Worm (Caenorhabditis elegans): ENCODE results near the gene skr-13.

DNA sequence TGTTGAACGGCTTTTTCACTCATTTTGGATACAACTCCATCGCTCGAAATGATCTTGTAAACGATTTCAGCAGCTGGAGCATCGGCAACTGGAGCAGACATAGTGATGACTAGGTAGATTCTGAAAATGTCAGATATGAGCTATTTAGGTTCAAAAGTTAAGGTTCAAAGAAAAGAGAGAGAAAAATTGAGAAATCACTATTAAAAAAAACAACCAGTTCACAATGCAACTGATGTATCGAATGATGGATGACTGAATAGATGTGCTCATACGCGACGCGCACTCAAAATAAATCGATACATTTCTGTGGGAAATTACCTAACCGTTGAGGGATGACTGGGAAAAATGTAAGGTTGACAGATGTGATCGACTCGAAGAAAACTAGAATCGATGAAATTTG is at the start of gene skr-13:
- TF ChIP-seq blmp-1 (tag; optimal IDR thresholded peaks at IDR 0.05) (no peak), mab-5 (tag; optimal IDR thresholded peaks at IDR 0.05) (no peak), ztf-11 (tag; optimal IDR thresholded peaks at IDR 0.05) (no peak), cnd-1 (tag; optimal IDR thresholded peaks at IDR 0.05) (no peak), snpc-4 (tag; optimal IDR thresholded peaks at IDR 0.05) (no peak), ceh-83 (GFP tag; optimal IDR thresholded peaks at IDR 0.05) (no peak), sem-2 (GFP tag; optimal IDR thresholded peaks at IDR 0.05) (no peak), nhr-76 (tag; optimal IDR thresholded peaks at IDR 0.05) (no peak)

Measured in whole organism, mixed stage, embryonic.